Worm (Caenorhabditis elegans) whole organism, L4/young adult: ENCODE data around the gene math-28.

Experiments
- W03F9.2 ChIP-seq: fragments of 150-350 bp; optimal IDR thresholded peaks from 2 replicates; lab custom pipeline; 2014; ENCODE audit warnings: missing biosample characterization, missing genetic modification characterization
- dao-5 ChIP-seq: sonication (generic microtip); optimal IDR thresholded peaks from 2 replicates; lab custom pipeline; 2016; ENCODE audit warnings: missing genotype, missing genetic modification characterization, moderate library complexity, missing compliant biosample characterization
- him-1 ChIP-seq: sonication (generic microtip); optimal IDR thresholded peaks from 2 replicates; lab custom pipeline; 2016; ENCODE audit warnings: missing genotype, missing genetic modification reagents, missing genetic modification characterization, missing compliant biosample characterization

DNA sequence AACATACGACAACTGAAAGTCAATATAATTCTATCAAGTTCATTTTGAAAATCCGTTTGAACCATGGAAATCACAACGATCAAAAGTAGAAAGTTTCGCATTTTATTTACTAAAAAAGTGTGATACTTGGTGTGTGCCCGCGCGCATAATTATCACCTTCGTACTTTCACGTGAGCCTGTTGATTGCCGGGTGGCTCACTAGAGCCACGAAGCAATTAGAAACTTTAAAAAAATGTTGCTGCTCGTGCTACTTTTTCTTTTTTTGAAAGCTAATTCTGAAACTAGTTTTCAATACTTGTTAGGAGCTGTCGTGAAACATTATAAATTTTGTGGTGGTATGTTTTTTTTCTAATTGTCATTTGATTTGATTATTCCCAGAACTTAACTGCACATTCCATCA lies 24.3 kb upstream of the math-28 start, which contains the start of the genes irld-9 and irld-33:
- TF ChIP-seq W03F9.2 (tag; lab: Kevin White, UChicago) (no peak), him-1 (tag; lab: Kevin White, UChicago) (no peak), dao-5 (tag; lab: Kevin White, UChicago) (no peak)
